Worm (Caenorhabditis elegans) whole organism, mixed stage, embryonic: Measurements from ENCODE around the gene R08C7.12.
A peak's percentile ranks its signal among the peaks of the same experiment; 100 is the strongest.

Experiments
- bed-3 ChIP-seq: fragments of 200-800 bp; sonication (Bioruptor generic); optimal IDR thresholded peaks from 3 replicates; lab custom pipeline; 2018; ENCODE audit warnings: mild to moderate bottlenecking, missing genetic modification characterization, moderate library complexity, missing compliant biosample characterization
- blmp-1 ChIP-seq: fragments of 150-350 bp; optimal IDR thresholded peaks from 2 replicates; lab custom pipeline; 2014; ENCODE audit warnings: missing biosample characterization, missing genetic modification characterization
- ceh-39 ChIP-seq: fragments of 150-350 bp; optimal IDR thresholded peaks from 2 replicates; lab custom pipeline; 2014; ENCODE audit warnings: missing biosample characterization, missing genetic modification characterization
- ceh-43 ChIP-seq: fragments of 200-800 bp; sonication (Bioruptor generic); optimal IDR thresholded peaks from 2 replicates; lab custom pipeline; 2018; ENCODE audit warnings: mild to moderate bottlenecking, missing genetic modification characterization, moderate library complexity, missing compliant biosample characterization
- ces-1 ChIP-seq: fragments of 150-350 bp; optimal IDR thresholded peaks from 2 replicates; lab custom pipeline; 2014; ENCODE audit warnings: missing biosample characterization, missing genetic modification reagents, missing genetic modification characterization
- cnd-1 ChIP-seq: fragments of 200-800 bp; sonication (Bioruptor generic); optimal IDR thresholded peaks from 2 replicates; lab custom pipeline; 2018; ENCODE audit warnings: mild to moderate bottlenecking, missing genetic modification characterization, missing compliant biosample characterization
- drap-1 ChIP-seq: fragments of 200-800 bp; sonication (Bioruptor generic); optimal IDR thresholded peaks from 3 replicates; lab custom pipeline; 2018; ENCODE audit warnings: mild to moderate bottlenecking, missing genetic modification characterization, missing compliant biosample characterization
- elt-1 ChIP-seq: sonication (generic microtip); optimal IDR thresholded peaks from 2 replicates; lab custom pipeline; 2017; ENCODE audit warnings: missing genetic modification characterization, mild to moderate bottlenecking, missing compliant biosample characterization, antibody characterized with exemption, moderate library complexity, borderline replicate concordance; ENCODE audit not compliant: insufficient read depth
- elt-3 ChIP-seq: fragments of 150-350 bp; optimal IDR thresholded peaks from 2 replicates; lab custom pipeline; 2014; ENCODE audit warnings: missing biosample characterization, missing genetic modification characterization
- flh-1 ChIP-seq: fragments of 200-800 bp; sonication (Bioruptor generic); optimal IDR thresholded peaks from 2 replicates; lab custom pipeline; 2018; ENCODE audit warnings: mild to moderate bottlenecking, missing genetic modification characterization, moderate library complexity, missing compliant biosample characterization
- ham-2 ChIP-seq: fragments of 200-800 bp; sonication (Bioruptor generic); optimal IDR thresholded peaks from 2 replicates; lab custom pipeline; 2018; ENCODE audit warnings: mild to moderate bottlenecking, missing genetic modification characterization, missing compliant biosample characterization
- hlh-1 ChIP-seq: fragments of 150-350 bp; optimal IDR thresholded peaks from 2 replicates; lab custom pipeline; 2014; ENCODE audit warnings: missing biosample characterization, missing genetic modification reagents, missing genetic modification characterization
- lin-32 ChIP-seq: fragments of 200-800 bp; sonication (Bioruptor generic); optimal IDR thresholded peaks from 2 replicates; lab custom pipeline; 2018; ENCODE audit warnings: mild to moderate bottlenecking, missing genetic modification characterization, missing compliant biosample characterization
- lsy-2 ChIP-seq: fragments of 150-350 bp; optimal IDR thresholded peaks from 2 replicates; lab custom pipeline; 2014; ENCODE audit warnings: missing biosample characterization, missing genetic modification characterization
- mep-1 ChIP-seq: fragments of 150-350 bp; optimal IDR thresholded peaks from 2 replicates; lab custom pipeline; 2017; ENCODE audit warnings: missing biosample characterization, missing genetic modification reagents, missing genetic modification characterization, inconsistent platforms
- mls-2 ChIP-seq: sonication (generic microtip); optimal IDR thresholded peaks from 2 replicates; lab custom pipeline; 2016; ENCODE audit warnings: mild to moderate bottlenecking, missing genetic modification characterization, moderate library complexity, missing compliant biosample characterization
- nhr-12 ChIP-seq: fragments of 150-350 bp; optimal IDR thresholded peaks from 2 replicates; lab custom pipeline; 2014; ENCODE audit warnings: missing biosample characterization, missing genetic modification characterization
- nhr-2 ChIP-seq: fragments of 150-350 bp; optimal IDR thresholded peaks from 2 replicates; lab custom pipeline; 2014; ENCODE audit warnings: missing biosample characterization, missing genetic modification characterization
- nhr-237 ChIP-seq: fragments of 150-350 bp; optimal IDR thresholded peaks from 2 replicates; lab custom pipeline; 2014; ENCODE audit warnings: missing biosample characterization, missing genetic modification characterization
- nhr-28 ChIP-seq: fragments of 150-350 bp; optimal IDR thresholded peaks from 2 replicates; lab custom pipeline; 2014; ENCODE audit warnings: missing biosample characterization, missing genetic modification characterization
- nhr-76 ChIP-seq: sonication (generic microtip); optimal IDR thresholded peaks from 2 replicates; lab custom pipeline; 2017; ENCODE audit warnings: missing biosample characterization, missing genetic modification characterization
- pha-4 ChIP-seq: fragments of 150-350 bp; optimal IDR thresholded peaks from 2 replicates; lab custom pipeline; 2018; ENCODE audit warnings: missing biosample characterization, missing genetic modification reagents, missing genetic modification characterization
- snpc-4 ChIP-seq: fragments of 150-350 bp; optimal IDR thresholded peaks from 2 replicates; lab custom pipeline; 2014; ENCODE audit warnings: missing biosample characterization, missing genetic modification characterization
- sptf-1 ChIP-seq: sonication (generic microtip); optimal IDR thresholded peaks from 2 replicates; lab custom pipeline; 2017; ENCODE audit warnings: mild to moderate bottlenecking, missing genetic modification characterization, moderate library complexity, missing compliant biosample characterization
- tbx-8 ChIP-seq: fragments of 200-800 bp; sonication (Bioruptor generic); optimal IDR thresholded peaks from 2 replicates; lab custom pipeline; 2018; ENCODE audit warnings: mild to moderate bottlenecking, missing genetic modification characterization, moderate library complexity, missing compliant biosample characterization
- unc-120 ChIP-seq: sonication (generic microtip); optimal IDR thresholded peaks from 2 replicates; lab custom pipeline; 2017; ENCODE audit warnings: missing genetic modification characterization, missing compliant biosample characterization; ENCODE audit not compliant: poor library complexity, severe bottlenecking
- unc-39 ChIP-seq: fragments of 150-350 bp; optimal IDR thresholded peaks from 2 replicates; lab custom pipeline; 2014; ENCODE audit warnings: missing biosample characterization, missing genetic modification characterization
- unc-62 ChIP-seq: fragments of 150-350 bp; optimal IDR thresholded peaks from 2 replicates; lab custom pipeline; 2014; ENCODE audit warnings: missing biosample characterization, missing genetic modification reagents, missing genetic modification characterization

Gene R08C7.12

DNA sequence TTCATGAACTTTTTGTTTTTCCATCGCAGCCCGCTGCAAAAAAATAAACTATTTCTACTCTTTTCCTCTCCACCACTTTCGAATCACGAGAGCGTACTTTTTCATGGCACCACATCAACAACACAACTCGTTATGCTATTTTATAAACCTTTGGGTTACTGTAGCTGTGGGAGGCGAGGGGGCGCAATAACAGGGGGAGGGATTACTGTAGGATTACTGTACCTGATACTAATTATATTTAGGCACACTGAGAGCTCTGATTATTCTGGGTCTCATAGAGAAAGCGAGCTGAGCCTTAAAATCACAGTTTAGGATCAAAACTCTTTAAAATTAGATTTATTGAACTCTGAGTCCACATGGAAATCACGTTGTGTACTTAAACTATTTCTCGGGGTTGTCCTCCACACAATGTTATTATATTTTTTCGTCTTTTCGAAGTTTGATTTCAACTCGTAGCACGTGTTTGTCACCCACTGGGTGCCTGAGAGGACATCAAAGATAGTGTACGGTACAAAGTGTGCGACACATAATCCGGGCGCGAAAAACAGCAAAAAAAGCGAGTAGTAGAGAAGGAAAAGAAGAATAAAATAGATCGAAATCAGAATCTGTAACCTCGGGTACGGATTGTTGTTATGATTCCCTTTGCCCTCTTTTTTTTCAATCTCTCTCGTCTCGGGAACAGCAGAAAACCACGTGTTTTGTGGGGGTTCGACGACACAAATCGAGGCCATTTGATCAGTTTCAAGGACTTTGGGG is 23.1 kb downstream of the R08C7.12 start:
- no peak for TF ChIP-seq nhr-28 (tag; lab: Kevin White, UChicago)
- no peak for TF ChIP-seq bed-3 (GFP tag; lab: Kevin White, UChicago)
- TF ChIP-seq tbx-8: no peak
- TF ChIP-seq hlh-1 (tag; lab: Kevin White, UChicago): no peak
- no peak for TF ChIP-seq elt-1
- TF ChIP-seq nhr-12 (tag; lab: Kevin White, UChicago): no peak
- no peak for TF ChIP-seq ces-1 (GFP tag; lab: Kevin White, UChicago)
- no peak for TF ChIP-seq mep-1
- no peak for TF ChIP-seq unc-120 (tag; lab: Kevin White, UChicago)
- no peak for TF ChIP-seq lsy-2
- TF ChIP-seq lin-32 (GFP tag; lab: Kevin White, UChicago): no peak
- no peak for TF ChIP-seq unc-39 (tag; lab: Kevin White, UChicago)
- no peak for TF ChIP-seq blmp-1
- TF ChIP-seq mls-2: no peak
- no peak for TF ChIP-seq nhr-2 (tag; lab: Kevin White, UChicago)
- no peak for TF ChIP-seq ceh-39 (tag; lab: Kevin White, UChicago)
- TF ChIP-seq nhr-237 (tag; lab: Kevin White, UChicago): no peak
- TF ChIP-seq, all 35 proteins: peak for 0

DNA sequence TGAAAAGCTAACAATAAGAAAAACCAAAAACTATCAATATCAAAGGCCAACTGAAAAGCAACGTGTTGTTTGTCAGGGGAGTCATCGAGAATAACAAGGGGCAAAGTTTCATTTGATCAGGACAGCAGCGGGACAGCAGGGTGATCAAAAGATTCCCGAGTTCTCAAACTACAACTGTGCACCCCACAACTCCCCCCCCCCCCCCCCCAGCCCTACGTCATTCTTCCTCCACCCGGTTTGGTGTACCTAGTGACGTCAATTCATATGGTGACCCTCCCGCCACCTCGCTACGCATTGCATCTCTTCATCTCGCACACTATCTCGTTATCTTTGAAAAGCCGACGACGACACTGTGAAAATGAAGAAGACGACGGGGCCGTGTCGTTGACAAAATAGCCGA is 24.2 kb downstream of the R08C7.12 start:
- no peak for TF ChIP-seq lsy-2
- TF ChIP-seq, all 35 proteins: peak for 0

DNA sequence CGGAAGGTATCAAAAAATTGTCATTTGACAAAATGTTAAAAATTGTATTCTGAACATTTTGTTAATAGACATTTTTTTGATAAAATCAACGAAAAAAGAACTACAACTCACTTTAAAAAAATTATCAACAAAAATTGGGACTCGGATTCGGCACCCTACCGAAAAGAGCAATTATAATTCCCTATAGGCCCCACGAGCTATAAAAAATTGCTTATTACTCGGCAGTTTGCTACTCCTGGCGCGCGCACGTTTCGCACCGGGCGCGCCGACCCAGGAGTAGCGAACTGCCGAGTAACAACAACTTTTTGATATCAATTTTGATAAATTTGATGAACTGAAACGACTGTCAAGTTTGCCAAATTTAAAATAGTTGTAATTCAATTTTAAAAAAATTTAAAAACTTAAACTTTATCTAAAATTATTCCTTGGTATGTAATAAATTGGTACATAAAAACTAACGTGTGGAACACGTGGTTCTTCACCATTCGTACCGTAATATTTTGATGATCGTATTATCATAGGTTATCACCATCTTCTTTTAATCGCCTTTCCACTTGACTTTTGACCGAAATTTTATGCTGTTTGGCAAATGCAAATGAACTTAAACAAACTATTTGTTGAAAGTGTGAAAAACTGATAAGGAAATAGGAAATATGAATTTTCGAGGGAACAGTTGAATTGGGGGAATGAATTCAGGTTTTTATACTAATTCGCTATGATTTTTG is 26.0 kb downstream of the R08C7.12 start:
- TF ChIP-seq ceh-43 (GFP tag; lab: Kevin White, UChicago) (no peak), nhr-28 (tag; lab: Kevin White, UChicago) (no peak), ham-2 (GFP tag; lab: Kevin White, UChicago) (no peak), flh-1 (GFP tag; lab: Kevin White, UChicago) (no peak), ces-1 (GFP tag; lab: Kevin White, UChicago) (no peak), mep-1 (no peak), snpc-4 (tag; lab: Kevin White, UChicago) (no peak), drap-1 (GFP tag; lab: Kevin White, UChicago) (no peak), sptf-1 (tag; lab: Kevin White, UChicago) (no peak), bed-3 (GFP tag; lab: Kevin White, UChicago) (no peak), nhr-76 (no peak), nhr-237 (tag; lab: Kevin White, UChicago) (no peak), elt-3 (no peak), tbx-8 (no peak), mls-2 (no peak), hlh-1 (tag; lab: Kevin White, UChicago) (no peak)

DNA sequence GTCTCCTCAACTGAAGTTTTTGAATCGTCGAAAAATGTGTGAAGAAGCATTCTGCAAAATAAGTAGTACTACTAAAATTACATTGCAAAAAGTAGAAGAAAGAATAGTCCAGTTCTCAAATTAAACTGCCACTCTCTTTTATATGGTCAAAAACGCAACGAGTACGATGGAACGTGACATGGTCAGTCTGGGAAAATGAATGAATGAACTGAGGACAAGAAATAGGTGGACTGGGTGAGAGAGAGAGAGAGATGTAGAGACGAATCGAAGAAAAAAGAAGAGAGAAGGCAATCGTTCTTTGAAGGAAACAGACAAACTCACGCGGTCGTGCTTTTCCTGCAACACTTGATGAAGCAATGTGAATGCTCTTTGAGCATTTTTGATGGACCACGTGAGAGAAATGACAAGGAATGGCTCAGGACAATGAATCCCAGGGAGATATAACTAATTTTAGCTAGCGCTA is 27.5 kb downstream of the R08C7.12 start, which contains the start of gene M01H9.3:
TSS of gene M01H9.3 (minus strand) at position 51 of the 463 bp plus-strand sequence.
- TF ChIP-seq hlh-1 (tag; lab: Kevin White, UChicago): no peak
- peak; percentile 35 for TF ChIP-seq unc-120 (tag; lab: Kevin White, UChicago)
- TF ChIP-seq mep-1: peak; percentile 19

DNA sequence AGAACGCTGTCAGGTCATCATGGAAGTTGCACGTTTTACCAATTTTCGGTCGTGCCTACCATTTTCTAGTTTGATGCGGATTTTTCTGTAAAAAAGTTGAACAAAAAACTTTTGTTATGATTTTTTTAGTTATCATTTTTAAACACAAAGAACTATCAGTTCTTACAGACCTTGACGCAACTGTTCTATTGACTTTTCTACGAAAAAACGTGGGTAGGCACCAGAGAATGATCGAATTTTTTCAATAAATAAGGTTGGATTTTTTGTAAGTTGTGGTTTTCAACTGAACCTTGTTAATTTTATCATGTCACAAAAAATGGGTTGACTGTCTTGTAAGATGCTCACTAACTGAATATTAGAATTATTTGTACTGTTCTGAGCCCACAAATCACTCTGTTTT is 29.1 kb downstream of the R08C7.12 start:
- TF ChIP-seq unc-62 (GFP tag; lab: Kevin White, UChicago) (no peak), ceh-43 (GFP tag; lab: Kevin White, UChicago) (no peak), mls-2 (no peak), pha-4 (tag; lab: Kevin White, UChicago) (no peak), ham-2 (GFP tag; lab: Kevin White, UChicago) (no peak), ces-1 (GFP tag; lab: Kevin White, UChicago) (no peak), drap-1 (GFP tag; lab: Kevin White, UChicago) (no peak), hlh-1 (tag; lab: Kevin White, UChicago) (no peak), snpc-4 (tag; lab: Kevin White, UChicago) (no peak), nhr-12 (tag; lab: Kevin White, UChicago) (no peak), unc-120 (tag; lab: Kevin White, UChicago) (no peak), nhr-237 (tag; lab: Kevin White, UChicago) (no peak), bed-3 (GFP tag; lab: Kevin White, UChicago) (no peak), mep-1 (no peak), unc-39 (tag; lab: Kevin White, UChicago) (no peak), cnd-1 (tag; lab: Kevin White, UChicago) (no peak)
